Fruit fly (Drosophila melanogaster) whole organism, wandering third instar larva: ENCODE results near the gene mei-41.

Experiments
- Abd-B ChIP-seq: fragments of >200 bp; optimal IDR thresholded peaks from 2 replicates; lab custom pipeline; 2017; ENCODE audit warnings: missing biosample characterization, missing genetic modification characterization
- Dif ChIP-seq: fragments of 200-275, 200-300 bp; sonication (Bioruptor generic); optimal IDR thresholded peaks from 2 replicates; lab custom pipeline; 2018; ENCODE audit warnings: missing biosample characterization, missing genetic modification characterization; ENCODE audit not compliant: partially characterized antibody
- HLH106 ChIP-seq: fragments of 200-800 bp; optimal IDR thresholded peaks from 3 replicates; lab custom pipeline; 2019; ENCODE audit warnings: missing biosample characterization, mild to moderate bottlenecking, missing genetic modification characterization, moderate library complexity
- Hr83 ChIP-seq: fragments of 200-300 bp; sonication (Bioruptor generic); optimal IDR thresholded peaks from 2 replicates; lab custom pipeline; 2016; ENCODE audit warnings: missing biosample characterization, mild to moderate bottlenecking, missing genetic modification characterization, moderate library complexity; ENCODE audit not compliant: poor library complexity, severe bottlenecking
- Myc ChIP-seq: fragments of >200 bp; optimal IDR thresholded peaks from 2 replicates; lab custom pipeline; 2017
- br ChIP-seq: fragments of 200-800 bp; sonication (Bioruptor generic); optimal IDR thresholded peaks from 2 replicates; lab custom pipeline; 2016; ENCODE audit warnings: missing biosample characterization, missing genetic modification characterization
- ey ChIP-seq: fragments of 200-800 bp; sonication (Bioruptor generic); optimal IDR thresholded peaks from 2 replicates; lab custom pipeline; 2016; ENCODE audit warnings: missing biosample characterization, missing genetic modification characterization
- h ChIP-seq: fragments of 200-800 bp; sonication (Bioruptor generic); optimal IDR thresholded peaks from 3 replicates; lab custom pipeline; 2016; ENCODE audit warnings: missing biosample characterization, mild to moderate bottlenecking, missing genetic modification characterization
- jim ChIP-seq: fragments of 175-275, 200-325 bp; sonication (Bioruptor generic); optimal IDR thresholded peaks from 2 replicates; lab custom pipeline; 2016; ENCODE audit warnings: missing biosample characterization, mild to moderate bottlenecking, missing genetic modification characterization
- pan ChIP-seq: fragments of >200 bp; optimal IDR thresholded peaks from 2 replicates; lab custom pipeline; 2017
- psq ChIP-seq: fragments of 200-800 bp; sonication (Bioruptor generic); optimal IDR thresholded peaks from 3 replicates; lab custom pipeline; 2017; ENCODE audit warnings: missing biosample characterization, mild to moderate bottlenecking, missing genetic modification characterization, moderate library complexity
- sage ChIP-seq: fragments of 200-800 bp; sonication (Bioruptor generic); optimal IDR thresholded peaks from 2 replicates; lab custom pipeline; 2016; ENCODE audit warnings: missing biosample characterization, mild to moderate bottlenecking, missing genetic modification characterization

DNA sequence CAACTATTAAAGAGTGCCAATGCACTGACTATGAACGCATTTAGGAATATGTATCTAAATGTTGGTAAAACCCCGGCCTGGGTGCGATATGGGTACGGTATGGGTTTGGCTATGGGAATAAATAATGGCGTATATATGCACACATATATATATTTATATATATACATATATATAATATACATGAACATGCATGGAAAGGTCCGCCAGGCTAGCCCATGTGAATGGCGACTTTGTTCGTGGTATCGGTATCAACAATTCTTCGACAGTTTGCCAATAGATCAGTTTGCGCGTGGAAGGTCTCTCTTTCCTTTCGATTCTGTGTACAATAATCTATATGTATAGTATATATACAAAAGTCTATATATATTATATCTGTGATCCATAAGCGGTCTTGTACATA lies 13.7 kb downstream of the mei-41 start, which contains the start of gene CG4301:
- TF ChIP-seq Myc (lab: Kevin White, UChicago) (no peak), sage (GFP tag; lab: Kevin White, UChicago) (no peak), Hr83 (no peak), br (no peak), pan (lab: Kevin White, UChicago) (no peak), Abd-B (no peak), Dif (GFP tag; lab: Kevin White, UChicago) (no peak), HLH106 (tag; lab: Kevin White, UChicago) (no peak), jim (GFP tag; lab: Kevin White, UChicago) (no peak), h (no peak), ey (GFP tag; lab: Kevin White, UChicago) (no peak), psq (GFP tag; lab: Kevin White, UChicago) (no peak)
